Fruit fly (Drosophila melanogaster): Measurements from ENCODE around the gene CG14079.

DNA sequence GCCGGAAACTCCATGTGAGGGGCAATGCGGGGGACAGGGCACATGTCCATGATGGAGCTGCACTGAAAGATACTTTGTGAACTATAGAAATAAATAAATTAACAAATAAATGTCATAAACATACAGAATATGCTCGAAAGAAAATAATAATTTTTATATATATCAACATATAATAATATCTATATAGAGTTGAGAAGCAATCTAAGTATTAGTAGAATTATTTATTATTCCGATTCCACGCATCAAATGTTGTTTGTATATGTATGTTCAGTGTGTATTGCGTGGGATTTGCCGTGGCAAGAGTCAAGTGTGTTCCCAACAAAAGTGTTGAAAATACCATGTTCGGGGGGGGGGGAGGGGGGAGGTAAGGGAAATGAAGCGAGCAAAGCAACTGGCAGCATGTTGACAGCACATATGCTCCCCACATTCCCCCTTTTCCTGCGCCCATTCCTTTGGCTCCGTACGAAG is 40.9 kb upstream of the CG14079 start:
- TF ChIP-seq h (optimal IDR thresholded peaks at IDR 0.05) (no peak), psq (optimal IDR thresholded peaks at IDR 0.05) (no peak), insv (optimal IDR thresholded peaks at IDR 0.05) (no peak), ttk (optimal IDR thresholded peaks at IDR 0.05) (no peak)

All from Kc167 (cell line).